Fruit fly (Drosophila melanogaster): ENCODE data around the gene CG46430.

Gene CG46430

dm6 chr3L:10442486-10442885 is 35.8 kb upstream of the CG46430 start:
- TF ChIP-seq CG4496 (GFP tag; IDR thresholded peaks at IDR 0.05): no peak
- TF ChIP-seq CG32121 (GFP tag; IDR thresholded peaks at IDR 0.05): 0 out of 2 replicates have a peak, but pooled peaks have one; percentile 12

dm6 chr3L:10443958-10444357 is 34.4 kb upstream of the CG46430 start:
- peak; percentile 26; the same call in 1 of the 3 replicates for TF ChIP-seq CG4496 (GFP tag; IDR thresholded peaks at IDR 0.05)
- TF ChIP-seq D1 (tag; optimal IDR thresholded peaks at IDR 0.05): no peak
- peak; percentile 30 for TF ChIP-seq CG17806 (tag; optimal IDR thresholded peaks at IDR 0.05)
- TF ChIP-seq CG34367 (tag; optimal IDR thresholded peaks at IDR 0.05): peak; percentile 16
- peak; percentile 47 for TF ChIP-seq CG14655 (GFP tag; optimal IDR thresholded peaks at IDR 0.05)
- peak; percentile 38 for TF ChIP-seq CG8301 (tag; optimal IDR thresholded peaks at IDR 0.05)
- peak; percentile 61 for TF ChIP-seq Ets98B (GFP tag; IDR thresholded peaks at IDR 0.05)
- TF ChIP-seq EcR (GFP tag; optimal IDR thresholded peaks at IDR 0.05): no peak
- TF ChIP-seq CG8159 (tag; optimal IDR thresholded peaks at IDR 0.05): peak; percentile 38
- peak; percentile 47 for TF ChIP-seq CG15710 (tag; optimal IDR thresholded peaks at IDR 0.05)
- 0 out of 2 replicates have a peak, but pooled peaks have one; percentile 28 for TF ChIP-seq CG32121 (GFP tag; IDR thresholded peaks at IDR 0.05)
- TF ChIP-seq rn (GFP tag; IDR thresholded peaks at IDR 0.05): 0 out of 2 replicates have a peak, but pooled peaks have one; percentile 25
- no peak for TF ChIP-seq CG12605 (GFP tag; IDR thresholded peaks at IDR 0.05)
- peak; percentile 41 for TF ChIP-seq CG9948 (tag; optimal IDR thresholded peaks at IDR 0.05)
- TF ChIP-seq CG10348 (GFP tag; IDR thresholded peaks at IDR 0.05): no peak

- peak; percentile 55 for TF ChIP-seq CG14655 (GFP tag; optimal IDR thresholded peaks at IDR 0.05)
- TF ChIP-seq CG10348 (GFP tag; IDR thresholded peaks at IDR 0.05): no peak
- TF ChIP-seq D1 (tag; optimal IDR thresholded peaks at IDR 0.05): no peak
- peak; percentile 47 for TF ChIP-seq CG8301 (tag; optimal IDR thresholded peaks at IDR 0.05)
- peak; percentile 2 for TF ChIP-seq CG9948 (tag; optimal IDR thresholded peaks at IDR 0.05)
- TF ChIP-seq fd96Ca (GFP tag; IDR thresholded peaks at IDR 0.05): peak; percentile 64; the same call in 2 of the 3 replicates
- TF ChIP-seq Pif1A (GFP tag; optimal IDR thresholded peaks at IDR 0.05): peak; percentile 13
- TF ChIP-seq EcR (GFP tag; optimal IDR thresholded peaks at IDR 0.05): no peak
- peak; percentile 58 for TF ChIP-seq CG32121 (GFP tag; IDR thresholded peaks at IDR 0.05)
- peak; percentile 10 for TF ChIP-seq CG8159 (tag; optimal IDR thresholded peaks at IDR 0.05)
- peak; percentile 59 for TF ChIP-seq Ets98B (GFP tag; IDR thresholded peaks at IDR 0.05)
- TF ChIP-seq CG17806 (tag; optimal IDR thresholded peaks at IDR 0.05): peak; percentile 13
- no peak for TF ChIP-seq rn (GFP tag; IDR thresholded peaks at IDR 0.05)
- peak; percentile 51; the same call in 2 of the 3 replicates for TF ChIP-seq CG4496 (GFP tag; IDR thresholded peaks at IDR 0.05)
These were observed 31.3 kb upstream of the CG46430 start for dm6 chr3L:10446998-10447397.

dm6 chr3L:10449725-10450124 is 28.6 kb upstream of the CG46430 start:
- TF ChIP-seq Pif1B (GFP tag; optimal IDR thresholded peaks at IDR 0.05) (no peak), EcR (GFP tag; optimal IDR thresholded peaks at IDR 0.05) (no peak), fd96Ca (GFP tag; IDR thresholded peaks at IDR 0.05) (no peak), CG8159 (tag; optimal IDR thresholded peaks at IDR 0.05) (no peak), CG13204 (GFP tag; optimal IDR thresholded peaks at IDR 0.05) (no peak), CG34367 (tag; optimal IDR thresholded peaks at IDR 0.05) (no peak), CG15710 (tag; optimal IDR thresholded peaks at IDR 0.05) (no peak), Pif1A (GFP tag; optimal IDR thresholded peaks at IDR 0.05) (no peak), CG4496 (GFP tag; IDR thresholded peaks at IDR 0.05) (no peak), CG10348 (GFP tag; IDR thresholded peaks at IDR 0.05) (no peak), CG8301 (tag; optimal IDR thresholded peaks at IDR 0.05) (no peak), CG14655 (GFP tag; optimal IDR thresholded peaks at IDR 0.05) (no peak), CG12605 (GFP tag; IDR thresholded peaks at IDR 0.05) (no peak), CG17806 (tag; optimal IDR thresholded peaks at IDR 0.05) (no peak), CG32121 (GFP tag; IDR thresholded peaks at IDR 0.05) (no peak), Snoo (tag; optimal IDR thresholded peaks at IDR 0.05) (no peak), Ets98B (GFP tag; IDR thresholded peaks at IDR 0.05) (no peak), gl (tag; optimal IDR thresholded peaks at IDR 0.05) (no peak), rn (GFP tag; IDR thresholded peaks at IDR 0.05) (no peak)

- no peak for TF ChIP-seq gl (tag; optimal IDR thresholded peaks at IDR 0.05)
- TF ChIP-seq CG34367 (tag; optimal IDR thresholded peaks at IDR 0.05): no peak
- TF ChIP-seq CG9948 (tag; optimal IDR thresholded peaks at IDR 0.05): no peak
- no peak for TF ChIP-seq CG32121 (GFP tag; IDR thresholded peaks at IDR 0.05)
- TF ChIP-seq CG17806 (tag; optimal IDR thresholded peaks at IDR 0.05): no peak
- no peak for TF ChIP-seq Pif1B (GFP tag; optimal IDR thresholded peaks at IDR 0.05)
- TF ChIP-seq D1 (tag; optimal IDR thresholded peaks at IDR 0.05): no peak
- no peak for TF ChIP-seq CG12605 (GFP tag; IDR thresholded peaks at IDR 0.05)
- TF ChIP-seq Snoo (tag; optimal IDR thresholded peaks at IDR 0.05): no peak
- TF ChIP-seq Ets98B (GFP tag; IDR thresholded peaks at IDR 0.05): no peak
- no peak for TF ChIP-seq EcR (GFP tag; optimal IDR thresholded peaks at IDR 0.05)
- TF ChIP-seq CG10348 (GFP tag; IDR thresholded peaks at IDR 0.05): no peak
These were observed 19.2 kb upstream of the CG46430 start for dm6 chr3L:10459076-10459475.

dm6 chr3L:10463051-10463866 is 15.1 kb upstream of the CG46430 start, which contains the start of the genes Gem3 and CG32061:
TSS of gene Gem3 (minus strand) at chr3L:10463101.
TSS of gene CG32061 (plus strand) at chr3L:10463816.
- peak; percentile 14 for TF ChIP-seq D1 (tag; optimal IDR thresholded peaks at IDR 0.05)
- TF ChIP-seq Snoo (tag; optimal IDR thresholded peaks at IDR 0.05): no peak

All from whole organism, pupa.